Fruit fly (Drosophila melanogaster): ENCODE results near the gene CG10184.

The CG10184 gene

DNA sequence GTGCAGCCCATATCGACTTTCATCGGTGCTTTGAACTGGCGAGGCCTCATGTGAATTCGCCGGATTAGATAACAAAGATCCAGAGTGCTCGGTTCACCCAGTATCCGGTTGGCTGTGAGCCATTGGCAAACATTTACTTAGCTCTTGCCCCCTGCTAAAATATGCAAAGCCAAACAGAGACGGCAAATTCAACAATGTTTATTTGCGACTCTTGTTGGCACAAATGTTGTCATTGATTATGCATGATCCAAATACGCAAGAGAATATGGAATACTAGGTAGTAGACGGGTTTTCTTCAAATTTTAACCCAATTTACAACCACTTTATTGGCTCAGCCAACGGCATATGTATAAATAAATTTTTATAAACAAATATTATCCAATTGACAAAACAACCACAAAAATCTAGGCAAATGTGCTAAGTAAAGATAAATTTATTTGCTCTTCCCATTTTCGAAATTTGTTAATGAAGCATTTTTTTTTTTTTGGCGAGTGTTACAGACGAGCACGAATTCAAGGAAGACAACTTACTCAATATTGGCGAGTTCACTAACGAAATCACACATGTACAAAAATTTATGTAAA lies 47.3 kb upstream of the CG10184 start (continued):
- TF ChIP-seq Myb (GFP tag; optimal IDR thresholded peaks at IDR 0.05) (no peak), cato (GFP tag; optimal IDR thresholded peaks at IDR 0.05; ENCODE audit: borderline replicate concordance) (no peak), gsb (GFP tag; IDR thresholded peaks at IDR 0.05) (peak; percentile 73), CG17612 (GFP tag; IDR thresholded peaks at IDR 0.05) (peak; percentile 37; the same call in 1 of the 2 replicates), NK7.1 (GFP tag; optimal IDR thresholded peaks at IDR 0.05) (peak; percentile 23), BtbVII (GFP tag; optimal IDR thresholded peaks at IDR 0.05) (peak; percentile 85), CG7357 (GFP tag; IDR thresholded peaks at IDR 0.05) (peak; percentile 37; the same call in 1 of the 3 replicates), ac (GFP tag; optimal IDR thresholded peaks at IDR 0.05) (no peak), Nf-YB (GFP tag; optimal IDR thresholded peaks at IDR 0.05) (peak; percentile 27), Ets65A (GFP tag) (peak; percentile 66), HLHmδ (GFP tag; optimal IDR thresholded peaks at IDR 0.05) (no peak), dmrt99B (tag; optimal IDR thresholded peaks at IDR 0.05) (peak; percentile 40), caup (GFP tag; optimal IDR thresholded peaks at IDR 0.05; ENCODE audit: severe bottlenecking) (peak; percentile 93), MESR4 (GFP tag; optimal IDR thresholded peaks at IDR 0.05) (no peak), lov (optimal IDR thresholded peaks at IDR 0.05) (no peak), lov (GFP tag; IDR thresholded peaks at IDR 0.05) (no peak), Mes4 (GFP tag; optimal IDR thresholded peaks at IDR 0.05) (peak; percentile 2), CG12744 (GFP tag; optimal IDR thresholded peaks at IDR 0.05) (peak; percentile 25), tap (tag; optimal IDR thresholded peaks at IDR 0.05) (no peak), Opbp (GFP tag; IDR thresholded peaks at IDR 0.05; ENCODE audit: partially characterized antibody) (no peak), CoRest (tag; optimal IDR thresholded peaks at IDR 0.05) (peak; percentile 76), run (tag; optimal IDR thresholded peaks at IDR 0.05) (peak; percentile 16), bcd (GFP tag; optimal IDR thresholded peaks at IDR 0.05) (peak; percentile 72), sens (GFP tag) (peak; percentile 80), Nf-YA (GFP tag; IDR thresholded peaks at IDR 0.05) (peak; percentile 45; the same call in 1 of the 2 replicates), NFAT (GFP tag; IDR thresholded peaks at IDR 0.05) (peak; percentile 37; the same call in 1 of the 2 replicates), CG8089 (GFP tag; optimal IDR thresholded peaks at IDR 0.05) (no peak), Sox100B (GFP tag; optimal IDR thresholded peaks at IDR 0.05) (peak; percentile 20), CG15696 (tag; optimal IDR thresholded peaks at IDR 0.05) (peak; percentile 18), C15 (GFP tag; IDR thresholded peaks at IDR 0.05) (no peak), Mrtf (GFP tag; IDR thresholded peaks at IDR 0.05) (peak; percentile 49; the same call in 1 of the 3 replicates), oc (tag; optimal IDR thresholded peaks at IDR 0.05) (no peak), Fer2 (tag; optimal IDR thresholded peaks at IDR 0.05) (peak; percentile 41), CG15479 (GFP tag; optimal IDR thresholded peaks at IDR 0.05) (no peak), Hr3 (GFP tag; optimal IDR thresholded peaks at IDR 0.05) (no peak), Mad (GFP tag; optimal IDR thresholded peaks at IDR 0.05) (no peak), Dip2 (GFP tag; IDR thresholded peaks at IDR 0.05) (no peak), CG15601 (tag; optimal IDR thresholded peaks at IDR 0.05) (no peak), CG14667 (GFP tag; IDR thresholded peaks at IDR 0.05) (peak; percentile 13; the same call in 1 of the 2 replicates), CG1233 (GFP tag; optimal IDR thresholded peaks at IDR 0.05) (peak; percentile 56), CG14441 (GFP tag; IDR thresholded peaks at IDR 0.05) (peak; percentile 57; the same call in 1 of the 2 replicates), luna (GFP tag; optimal IDR thresholded peaks at IDR 0.05) (no peak), Dbx (GFP tag; IDR thresholded peaks at IDR 0.05) (peak; percentile 86), Usf (GFP tag; optimal IDR thresholded peaks at IDR 0.05) (peak; percentile 15), CG9437 (GFP tag; optimal IDR thresholded peaks at IDR 0.05) (peak; percentile 19), CG6765 (GFP tag; optimal IDR thresholded peaks at IDR 0.05) (peak; percentile 86), mirr (GFP tag; optimal IDR thresholded peaks at IDR 0.05) (peak; percentile 86), sc (optimal IDR thresholded peaks at IDR 0.05) (no peak), sc (GFP tag; optimal IDR thresholded peaks at IDR 0.05) (no peak), sens-2 (GFP tag; IDR thresholded peaks at IDR 0.05) (0 out of 2 replicates have a peak, but pooled peaks have one; percentile 16), E2f2 (GFP tag; IDR thresholded peaks at IDR 0.05) (peak; percentile 39)
